Worm (Caenorhabditis elegans) whole organism, young adult: ENCODE measurements around the gene idpc-7.
A peak's percentile ranks its signal among the peaks of the same experiment; 100 is the strongest.

Experiments
- B0019.2 ChIP-seq: fragments of 200-800 bp; sonication (Bioruptor generic); conservative IDR thresholded peaks from 2 replicates; pipeline ENCODE4 v1.3.6; 2022; ENCODE audit warnings: missing genetic modification reagents, missing genetic modification characterization, missing compliant biosample characterization
- F57C9.4 ChIP-seq: sonication (generic microtip); optimal IDR thresholded peaks from 2 replicates; lab custom pipeline; 2017; ENCODE audit warnings: mild to moderate bottlenecking, missing genetic modification characterization, missing compliant biosample characterization
- mcd-1 ChIP-seq: fragments of 200-800 bp; sonication (Bioruptor generic); IDR thresholded peaks from 2 replicates; pipeline ENCODE4 v1.3.6; 2022; ENCODE audit warnings: missing genetic modification reagents, missing genetic modification characterization, missing compliant biosample characterization
- pha-4 ChIP-seq: fragments of 150-350 bp; sonication (generic microtip); optimal IDR thresholded peaks from 2 replicates; lab custom pipeline; 2014; ENCODE audit warnings: missing biosample characterization, missing genetic modification reagents, missing genetic modification characterization

DNA sequence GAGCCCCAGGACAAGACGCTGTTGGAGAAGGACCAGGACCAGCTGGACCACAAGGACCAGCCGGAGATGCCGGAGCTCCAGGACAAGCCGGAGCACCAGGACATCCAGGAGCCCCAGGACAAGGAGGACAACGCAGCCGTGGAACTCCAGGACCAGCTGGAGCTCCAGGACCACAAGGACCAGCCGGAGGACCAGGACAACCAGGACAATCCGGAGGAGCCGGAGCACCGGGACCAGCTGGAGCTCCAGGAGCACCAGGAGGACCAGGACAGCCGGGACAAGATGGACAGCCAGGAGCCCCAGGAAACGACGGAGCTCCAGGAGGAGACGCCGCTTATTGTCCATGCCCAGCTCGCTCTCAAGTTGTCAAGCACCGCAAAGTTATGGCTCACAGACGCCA lies 11.7 kb upstream of the idpc-7 start:
- TF ChIP-seq pha-4 (no peak), F57C9.4 (tag; lab: Kevin White, UChicago) (no peak), B0019.2 (GFP tag; lab: Robert Waterston, UW) (no peak), mcd-1 (peak; percentile 32; the same call in 1 of the 2 replicates)
